Fruit fly (Drosophila melanogaster) whole organism, pupa: ENCODE measurements around the gene CG7432.

Experiments
- CG9948 ChIP-seq: fragments of 200-800 bp; sonication (Bioruptor generic); optimal IDR thresholded peaks from 2 replicates; lab custom pipeline; 2018; ENCODE audit warnings: missing biosample characterization, mild to moderate bottlenecking, missing genetic modification characterization, moderate library complexity
- EcR ChIP-seq: fragments of 200-800 bp; sonication (Bioruptor generic); optimal IDR thresholded peaks from 3 replicates; lab custom pipeline; 2019; ENCODE audit warnings: missing biosample characterization, missing genetic modification characterization, mild to moderate bottlenecking, moderate library complexity, missing genetic modification reagents

- TF ChIP-seq EcR (GFP tag; lab: Kevin White, UChicago) (peak; percentile 65), CG9948 (tag; lab: Kevin White, UChicago) (no peak)
Measured at dm6 chr3R:19644094-19644900, 20.5 kb upstream of the CG7432 start, which contains the start of gene Vha13.
